Fruit fly (Drosophila melanogaster): ENCODE data around the gene Rpn10.

- TF ChIP-seq Blimp-1 (GFP tag; optimal IDR thresholded peaks at IDR 0.05) (no peak), CG11902 (GFP tag; optimal IDR thresholded peaks at IDR 0.05) (no peak), Eip93F (GFP tag; optimal IDR thresholded peaks at IDR 0.05) (no peak), Eip78C (GFP tag) (peak; percentile 45), CG10631 (GFP tag; optimal IDR thresholded peaks at IDR 0.05) (no peak), Gug (GFP tag; IDR thresholded peaks at IDR 0.05) (no peak), OdsH (GFP tag; optimal IDR thresholded peaks at IDR 0.05) (no peak), Lpt (GFP tag; optimal IDR thresholded peaks at IDR 0.05) (no peak), CG34406 (GFP tag; optimal IDR thresholded peaks at IDR 0.05) (no peak), CG11294 (GFP tag; IDR thresholded peaks at IDR 0.05) (no peak), acj6 (GFP tag; optimal IDR thresholded peaks at IDR 0.05) (no peak), fd85E (GFP tag; optimal IDR thresholded peaks at IDR 0.05) (no peak), CG32006 (GFP tag; optimal IDR thresholded peaks at IDR 0.05) (no peak)
These were observed 28.2 kb upstream of the Rpn10 start for dm6 chr3L:21508621-21509020.

Measured in whole organism, prepupa.